Worm (Caenorhabditis elegans) whole organism, L2 larva: ENCODE results near the gene oac-42.

ENCODE experiments used
- F13H6.1 ChIP-seq: sonication (generic microtip); optimal IDR thresholded peaks from 2 replicates; lab custom pipeline; 2016; ENCODE audit warnings: missing genetic modification characterization, missing compliant biosample characterization
- R02D3.7 ChIP-seq: fragments of 150-350 bp; optimal IDR thresholded peaks from 2 replicates; lab custom pipeline; 2014; ENCODE audit warnings: missing biosample characterization, missing genetic modification characterization
- Y55F3AM.14 ChIP-seq: fragments of 200-800 bp; sonication (Bioruptor generic); optimal IDR thresholded peaks from 2 replicates; lab custom pipeline; 2018; ENCODE audit warnings: mild to moderate bottlenecking, missing genetic modification characterization, missing compliant biosample characterization
- ZK546.5 ChIP-seq: sonication (generic microtip); optimal IDR thresholded peaks from 2 replicates; lab custom pipeline; 2017; ENCODE audit warnings: missing biosample characterization, missing genetic modification characterization
- alr-1 ChIP-seq: fragments of 150-350 bp; optimal IDR thresholded peaks from 2 replicates; lab custom pipeline; 2014; ENCODE audit warnings: missing biosample characterization, missing genetic modification characterization
- blmp-1 ChIP-seq: sonication (generic microtip); optimal IDR thresholded peaks from 2 replicates; lab custom pipeline; 2017; ENCODE audit warnings: missing genetic modification characterization, mild to moderate bottlenecking, missing compliant biosample characterization, antibody characterized with exemption, moderate library complexity; ENCODE audit not compliant: insufficient read depth
- ceh-16 ChIP-seq: fragments of 150-350 bp; optimal IDR thresholded peaks from 2 replicates; lab custom pipeline; 2014; ENCODE audit warnings: missing biosample characterization, missing genetic modification characterization
- ceh-82 ChIP-seq: fragments of 150-350 bp; optimal IDR thresholded peaks from 2 replicates; lab custom pipeline; 2014; ENCODE audit warnings: missing biosample characterization, missing genetic modification characterization
- crh-2 ChIP-seq: sonication (generic microtip); optimal IDR thresholded peaks from 2 replicates; lab custom pipeline; 2017; ENCODE audit warnings: missing biosample characterization, missing genetic modification characterization
- dmd-4 ChIP-seq: sonication (generic microtip); optimal IDR thresholded peaks from 2 replicates; lab custom pipeline; 2017; ENCODE audit warnings: missing biosample characterization, missing genetic modification characterization
- egl-27 ChIP-seq: sonication (generic microtip); optimal IDR thresholded peaks from 3 replicates; lab custom pipeline; 2017; ENCODE audit warnings: missing biosample characterization, missing genetic modification reagents, missing genetic modification characterization
- elt-1 ChIP-seq: fragments of 150-350 bp; optimal IDR thresholded peaks from 2 replicates; lab custom pipeline; 2014; ENCODE audit warnings: missing biosample characterization, missing genetic modification characterization
- elt-3 ChIP-seq: sonication (generic microtip); optimal IDR thresholded peaks from 2 replicates; lab custom pipeline; 2017; ENCODE audit warnings: missing biosample characterization, missing genetic modification characterization
- fos-1 ChIP-seq: fragments of 150-350 bp; optimal IDR thresholded peaks from 2 replicates; lab custom pipeline; 2014; ENCODE audit warnings: missing biosample characterization, missing genetic modification characterization
- gmeb-1 ChIP-seq: fragments of 150-350 bp; optimal IDR thresholded peaks from 2 replicates; lab custom pipeline; 2014; ENCODE audit warnings: missing biosample characterization, missing genetic modification characterization
- lin-11 ChIP-seq: fragments of 150-350 bp; sonication (generic microtip); optimal IDR thresholded peaks from 2 replicates; lab custom pipeline; 2014; ENCODE audit warnings: missing biosample characterization, missing genetic modification characterization, inconsistent platforms, mixed read lengths
- lsy-2 ChIP-seq, 2 experiments: fragments of 150-350 bp in 1 of 2; sonication (generic microtip) in 1 of 2; optimal IDR thresholded peaks; 2 replicates each; lab custom pipeline; 2014 to 2017; ENCODE audit warnings: missing biosample characterization in 2 of 2, missing genetic modification characterization in 2 of 2
- mbf-1 ChIP-seq: sonication (generic microtip); optimal IDR thresholded peaks from 2 replicates; lab custom pipeline; 2017; ENCODE audit warnings: missing biosample characterization, missing genetic modification characterization
- nhr-10 ChIP-seq: sonication (generic microtip); optimal IDR thresholded peaks from 2 replicates; lab custom pipeline; 2017; ENCODE audit warnings: missing biosample characterization, missing genetic modification characterization
- nhr-12 ChIP-seq: fragments of 150-350 bp; optimal IDR thresholded peaks from 2 replicates; lab custom pipeline; 2014; ENCODE audit warnings: missing biosample characterization, missing genetic modification characterization
- nhr-21 ChIP-seq: fragments of 150-350 bp; optimal IDR thresholded peaks from 2 replicates; lab custom pipeline; 2014; ENCODE audit warnings: missing biosample characterization, missing genetic modification characterization
- nhr-23 ChIP-seq: fragments of 150-350 bp; optimal IDR thresholded peaks from 2 replicates; lab custom pipeline; 2014; ENCODE audit warnings: missing biosample characterization, missing genetic modification reagents, missing genetic modification characterization
- nhr-25 ChIP-seq: fragments of 150-350 bp; sonication (generic microtip); optimal IDR thresholded peaks from 3 replicates; lab custom pipeline; 2014; ENCODE audit warnings: missing biosample characterization, missing genetic modification characterization
- nhr-6 ChIP-seq: fragments of 150-350 bp; optimal IDR thresholded peaks from 2 replicates; lab custom pipeline; 2014; ENCODE audit warnings: missing biosample characterization, missing genetic modification characterization
- nhr-77 ChIP-seq: fragments of 150-350 bp; optimal IDR thresholded peaks from 2 replicates; lab custom pipeline; 2014; ENCODE audit warnings: missing biosample characterization, missing genetic modification characterization
- skn-1 ChIP-seq: sonication (generic microtip); optimal IDR thresholded peaks from 2 replicates; lab custom pipeline; 2017; ENCODE audit warnings: missing biosample characterization, missing genetic modification characterization
- sma-3 ChIP-seq: sonication (generic microtip); optimal IDR thresholded peaks from 2 replicates; lab custom pipeline; 2016; ENCODE audit warnings: missing genetic modification reagents, missing genetic modification characterization, missing compliant biosample characterization
- snpc-4 ChIP-seq: fragments of 150-350 bp; optimal IDR thresholded peaks from 2 replicates; lab custom pipeline; 2014; ENCODE audit warnings: missing biosample characterization, missing genetic modification characterization
- unc-39 ChIP-seq: fragments of 150-350 bp; optimal IDR thresholded peaks from 2 replicates; lab custom pipeline; 2014; ENCODE audit warnings: missing biosample characterization, missing genetic modification characterization
- unc-55 ChIP-seq: fragments of 150-350 bp; sonication (generic microtip); optimal IDR thresholded peaks from 3 replicates; lab custom pipeline; 2014; ENCODE audit warnings: missing biosample characterization, missing genetic modification reagents, missing genetic modification characterization
- ztf-1 ChIP-seq: fragments of 200-800 bp; sonication (Bioruptor generic); conservative IDR thresholded peaks from 2 replicates; pipeline ENCODE4 v1.3.6; 2022; ENCODE audit warnings: missing genetic modification characterization, missing compliant biosample characterization
- ztf-11 ChIP-seq: sonication (generic microtip); optimal IDR thresholded peaks from 2 replicates; lab custom pipeline; 2017; ENCODE audit warnings: missing biosample characterization, missing genetic modification characterization
- ztf-4 ChIP-seq: fragments of 150-350 bp; optimal IDR thresholded peaks from 2 replicates; lab custom pipeline; 2014; ENCODE audit warnings: missing biosample characterization, missing genetic modification characterization

The oac-42 gene

ce11 chrV:15872273-15872672 lies 12.3 kb downstream of the oac-42 start, which contains the start of gene str-56:
Gene str-56, plus strand, starts transcription at chrV:15872573.
- TF ChIP-seq R02D3.7 (tag; lab: Kevin White, UChicago) (no peak), skn-1 (tag; lab: Kevin White, UChicago) (no peak), nhr-77 (tag; lab: Kevin White, UChicago) (no peak), ceh-82 (tag; lab: Kevin White, UChicago) (no peak), nhr-21 (no peak), ztf-11 (no peak), nhr-10 (no peak), dmd-4 (tag; lab: Kevin White, UChicago) (no peak), blmp-1 (no peak), sma-3 (GFP tag; lab: Kevin White, UChicago) (no peak), nhr-25 (tag; lab: Kevin White, UChicago) (no peak), ztf-1 (no peak), fos-1 (tag; lab: Kevin White, UChicago) (no peak), elt-3 (no peak)
- TF ChIP-seq, all 48 proteins: peak for 0

- TF ChIP-seq ztf-11, result no peak
- TF ChIP-seq Y55F3AM.14 (GFP tag; lab: Kevin White, UChicago), result no peak
- no peak for TF ChIP-seq alr-1 (tag; lab: Kevin White, UChicago)
- TF ChIP-seq, all 48 proteins: peak for 0
Measured at ce11 chrV:15870356-15870755, 14.2 kb downstream of the oac-42 start, which contains the start of gene str-57. Gene str-57, plus strand, starts transcription at chrV:15870656.

- no peak for TF ChIP-seq nhr-10
Measured at ce11 chrV:15867373-15867772, 17.2 kb downstream of the oac-42 start, which contains the start of gene fbxa-197. Gene fbxa-197, plus strand, starts transcription at chrV:15867673.

- TF ChIP-seq lsy-2 (tag; optimal IDR thresholded peaks at IDR 0.05; lab: Kevin White, UChicago), result no peak
- no peak for TF ChIP-seq Y55F3AM.14 (GFP tag; lab: Kevin White, UChicago)
- no peak for TF ChIP-seq egl-27
- no peak for TF ChIP-seq R02D3.7 (tag; lab: Kevin White, UChicago)
- TF ChIP-seq mbf-1, result no peak
- TF ChIP-seq snpc-4, result no peak
- no peak for TF ChIP-seq ceh-16 (tag; lab: Kevin White, UChicago)
- TF ChIP-seq nhr-23 (tag; lab: Kevin White, UChicago), result no peak
- no peak for TF ChIP-seq nhr-12 (tag; lab: Kevin White, UChicago)
Measured at ce11 chrV:15865839-15866238, 18.8 kb downstream of the oac-42 start, which contains the start of gene srh-293. Gene srh-293, plus strand, starts transcription at chrV:15866139.

ce11 chrV:15863042-15863441 lies 21.6 kb downstream of the oac-42 start, which contains the start of gene srh-299:
Gene srh-299, plus strand, starts transcription at chrV:15863342.
- no peak for TF ChIP-seq elt-1 (tag; lab: Kevin White, UChicago)
- TF ChIP-seq gmeb-1, result no peak
- TF ChIP-seq nhr-12 (tag; lab: Kevin White, UChicago), result no peak
- TF ChIP-seq crh-2 (tag; lab: Kevin White, UChicago), result no peak
- no peak for TF ChIP-seq unc-55 (GFP tag; lab: Kevin White, UChicago)
- no peak for TF ChIP-seq lin-11 (tag; lab: Kevin White, UChicago)
- no peak for TF ChIP-seq ceh-82 (tag; lab: Kevin White, UChicago)
- no peak for TF ChIP-seq nhr-6 (tag; lab: Kevin White, UChicago)
- TF ChIP-seq fos-1 (tag; lab: Kevin White, UChicago), result no peak

- TF ChIP-seq dmd-4 (tag; lab: Kevin White, UChicago), result no peak
- no peak for TF ChIP-seq ZK546.5 (tag; lab: Kevin White, UChicago)
- TF ChIP-seq ztf-1, result no peak
- no peak for TF ChIP-seq ztf-4
- TF ChIP-seq F13H6.1, result no peak
- no peak for TF ChIP-seq sma-3 (GFP tag; lab: Kevin White, UChicago)
- TF ChIP-seq elt-1 (tag; lab: Kevin White, UChicago), result no peak
- no peak for TF ChIP-seq lsy-2 (tag; optimal IDR thresholded peaks at IDR 0.05; lab: Kevin White, UChicago)
- TF ChIP-seq unc-39, result no peak
Measured at ce11 chrV:15862599-15862998, 22.0 kb downstream of the oac-42 start, which contains the start of gene srz-12. Gene srz-12, minus strand, starts transcription at chrV:15862699.
